Worm (Caenorhabditis elegans) whole organism, L2 larva: ENCODE results near the gene srsx-33.

ENCODE experiments used
- C34F6.9 ChIP-seq: fragments of 150-350 bp; optimal IDR thresholded peaks from 2 replicates; lab custom pipeline; 2014; ENCODE audit warnings: missing biosample characterization, missing genetic modification characterization
- F13H6.1 ChIP-seq: sonication (generic microtip); optimal IDR thresholded peaks from 2 replicates; lab custom pipeline; 2016; ENCODE audit warnings: missing genetic modification characterization, missing compliant biosample characterization
- Y55F3AM.14 ChIP-seq: fragments of 200-800 bp; sonication (Bioruptor generic); optimal IDR thresholded peaks from 2 replicates; lab custom pipeline; 2018; ENCODE audit warnings: mild to moderate bottlenecking, missing genetic modification characterization, missing compliant biosample characterization
- ZK546.5 ChIP-seq: sonication (generic microtip); optimal IDR thresholded peaks from 2 replicates; lab custom pipeline; 2017; ENCODE audit warnings: missing biosample characterization, missing genetic modification characterization
- alr-1 ChIP-seq: fragments of 150-350 bp; optimal IDR thresholded peaks from 2 replicates; lab custom pipeline; 2014; ENCODE audit warnings: missing biosample characterization, missing genetic modification characterization
- aly-2 ChIP-seq: fragments of 150-350 bp; optimal IDR thresholded peaks from 2 replicates; lab custom pipeline; 2014; ENCODE audit warnings: missing biosample characterization, missing genetic modification characterization
- ama-1 ChIP-seq: fragments of 150-350 bp; optimal IDR thresholded peaks from 2 replicates; lab custom pipeline; 2018; ENCODE audit warnings: inconsistent platforms
- blmp-1 ChIP-seq: sonication (generic microtip); optimal IDR thresholded peaks from 2 replicates; lab custom pipeline; 2017; ENCODE audit warnings: missing genetic modification characterization, mild to moderate bottlenecking, missing compliant biosample characterization, antibody characterized with exemption, moderate library complexity; ENCODE audit not compliant: insufficient read depth
- ceh-16 ChIP-seq: fragments of 150-350 bp; optimal IDR thresholded peaks from 2 replicates; lab custom pipeline; 2014; ENCODE audit warnings: missing biosample characterization, missing genetic modification characterization
- ceh-82 ChIP-seq: fragments of 150-350 bp; optimal IDR thresholded peaks from 2 replicates; lab custom pipeline; 2014; ENCODE audit warnings: missing biosample characterization, missing genetic modification characterization
- crh-2 ChIP-seq: sonication (generic microtip); optimal IDR thresholded peaks from 2 replicates; lab custom pipeline; 2017; ENCODE audit warnings: missing biosample characterization, missing genetic modification characterization
- dmd-4 ChIP-seq: sonication (generic microtip); optimal IDR thresholded peaks from 2 replicates; lab custom pipeline; 2017; ENCODE audit warnings: missing biosample characterization, missing genetic modification characterization
- egl-27 ChIP-seq: sonication (generic microtip); optimal IDR thresholded peaks from 3 replicates; lab custom pipeline; 2017; ENCODE audit warnings: missing biosample characterization, missing genetic modification reagents, missing genetic modification characterization
- elt-1 ChIP-seq: fragments of 150-350 bp; optimal IDR thresholded peaks from 2 replicates; lab custom pipeline; 2014; ENCODE audit warnings: missing biosample characterization, missing genetic modification characterization
- elt-3 ChIP-seq: sonication (generic microtip); optimal IDR thresholded peaks from 2 replicates; lab custom pipeline; 2017; ENCODE audit warnings: missing biosample characterization, missing genetic modification characterization
- fos-1 ChIP-seq: fragments of 150-350 bp; optimal IDR thresholded peaks from 2 replicates; lab custom pipeline; 2014; ENCODE audit warnings: missing biosample characterization, missing genetic modification characterization
- gmeb-1 ChIP-seq: fragments of 150-350 bp; optimal IDR thresholded peaks from 2 replicates; lab custom pipeline; 2014; ENCODE audit warnings: missing biosample characterization, missing genetic modification characterization
- lin-11 ChIP-seq: fragments of 150-350 bp; sonication (generic microtip); optimal IDR thresholded peaks from 2 replicates; lab custom pipeline; 2014; ENCODE audit warnings: missing biosample characterization, missing genetic modification characterization, inconsistent platforms, mixed read lengths
- lin-13 ChIP-seq: fragments of 150-350 bp; optimal IDR thresholded peaks from 2 replicates; lab custom pipeline; 2014; ENCODE audit warnings: missing biosample characterization, missing genetic modification reagents, missing genetic modification characterization
- lsy-2 ChIP-seq, 2 experiments: fragments of 150-350 bp in 1 of 2; sonication (generic microtip) in 1 of 2; optimal IDR thresholded peaks; 2 replicates each; lab custom pipeline; 2014 to 2017; ENCODE audit warnings: missing biosample characterization in 2 of 2, missing genetic modification characterization in 2 of 2
- mbf-1 ChIP-seq: sonication (generic microtip); optimal IDR thresholded peaks from 2 replicates; lab custom pipeline; 2017; ENCODE audit warnings: missing biosample characterization, missing genetic modification characterization
- nhr-11 ChIP-seq: fragments of 150-350 bp; optimal IDR thresholded peaks from 2 replicates; lab custom pipeline; 2014; ENCODE audit warnings: missing biosample characterization, missing genetic modification characterization
- nhr-12 ChIP-seq: fragments of 150-350 bp; optimal IDR thresholded peaks from 2 replicates; lab custom pipeline; 2014; ENCODE audit warnings: missing biosample characterization, missing genetic modification characterization
- nhr-129 ChIP-seq: fragments of 150-350 bp; optimal IDR thresholded peaks from 2 replicates; lab custom pipeline; 2014; ENCODE audit warnings: missing biosample characterization, missing genetic modification characterization
- nhr-21 ChIP-seq: fragments of 150-350 bp; optimal IDR thresholded peaks from 2 replicates; lab custom pipeline; 2014; ENCODE audit warnings: missing biosample characterization, missing genetic modification characterization
- nhr-23 ChIP-seq: fragments of 150-350 bp; optimal IDR thresholded peaks from 2 replicates; lab custom pipeline; 2014; ENCODE audit warnings: missing biosample characterization, missing genetic modification reagents, missing genetic modification characterization
- nhr-237 ChIP-seq: fragments of 150-350 bp; optimal IDR thresholded peaks from 2 replicates; lab custom pipeline; 2014; ENCODE audit warnings: missing biosample characterization, missing genetic modification characterization
- nhr-25 ChIP-seq: fragments of 150-350 bp; sonication (generic microtip); optimal IDR thresholded peaks from 3 replicates; lab custom pipeline; 2014; ENCODE audit warnings: missing biosample characterization, missing genetic modification characterization
- nhr-6 ChIP-seq: fragments of 150-350 bp; optimal IDR thresholded peaks from 2 replicates; lab custom pipeline; 2014; ENCODE audit warnings: missing biosample characterization, missing genetic modification characterization
- nhr-77 ChIP-seq: fragments of 150-350 bp; optimal IDR thresholded peaks from 2 replicates; lab custom pipeline; 2014; ENCODE audit warnings: missing biosample characterization, missing genetic modification characterization
- peb-1 ChIP-seq: fragments of 150-350 bp; optimal IDR thresholded peaks from 2 replicates; lab custom pipeline; 2014; ENCODE audit warnings: missing biosample characterization, missing genetic modification characterization
- sem-4 ChIP-seq: fragments of 150-350 bp; optimal IDR thresholded peaks from 2 replicates; lab custom pipeline; 2014; ENCODE audit warnings: missing biosample characterization, missing genetic modification reagents, missing genetic modification characterization
- skn-1 ChIP-seq: sonication (generic microtip); optimal IDR thresholded peaks from 2 replicates; lab custom pipeline; 2017; ENCODE audit warnings: missing biosample characterization, missing genetic modification characterization
- sma-3 ChIP-seq: sonication (generic microtip); optimal IDR thresholded peaks from 2 replicates; lab custom pipeline; 2016; ENCODE audit warnings: missing genetic modification reagents, missing genetic modification characterization, missing compliant biosample characterization
- sma-9 ChIP-seq, 2 experiments: fragments of 150-350 bp in 1 of 2; sonication (generic microtip) in 1 of 2; optimal IDR thresholded peaks; 2 replicates each; lab custom pipeline; 2014 to 2016; ENCODE audit warnings: missing genetic modification characterization in 2 of 2, mild to moderate bottlenecking in 1 of 2, missing biosample characterization in 1 of 2, missing compliant biosample characterization in 1 of 2, missing genetic modification reagents in 1 of 2, moderate library complexity in 1 of 2
- snpc-4 ChIP-seq: fragments of 150-350 bp; optimal IDR thresholded peaks from 2 replicates; lab custom pipeline; 2014; ENCODE audit warnings: missing biosample characterization, missing genetic modification characterization
- unc-39 ChIP-seq: fragments of 150-350 bp; optimal IDR thresholded peaks from 2 replicates; lab custom pipeline; 2014; ENCODE audit warnings: missing biosample characterization, missing genetic modification characterization
- unc-55 ChIP-seq: fragments of 150-350 bp; sonication (generic microtip); optimal IDR thresholded peaks from 3 replicates; lab custom pipeline; 2014; ENCODE audit warnings: missing biosample characterization, missing genetic modification reagents, missing genetic modification characterization
- unc-62 ChIP-seq: fragments of 150-350 bp; optimal IDR thresholded peaks from 2 replicates; lab custom pipeline; 2014; ENCODE audit warnings: missing biosample characterization, missing genetic modification reagents, missing genetic modification characterization
- zag-1 ChIP-seq: fragments of 150-350 bp; optimal IDR thresholded peaks from 2 replicates; lab custom pipeline; 2014; ENCODE audit warnings: missing biosample characterization, missing genetic modification characterization
- ztf-1 ChIP-seq: fragments of 200-800 bp; sonication (Bioruptor generic); conservative IDR thresholded peaks from 2 replicates; pipeline ENCODE4 v1.3.6; 2022; ENCODE audit warnings: missing genetic modification characterization, missing compliant biosample characterization
- ztf-11 ChIP-seq: sonication (generic microtip); optimal IDR thresholded peaks from 2 replicates; lab custom pipeline; 2017; ENCODE audit warnings: missing biosample characterization, missing genetic modification characterization
- ztf-4 ChIP-seq: fragments of 150-350 bp; optimal IDR thresholded peaks from 2 replicates; lab custom pipeline; 2014; ENCODE audit warnings: missing biosample characterization, missing genetic modification characterization

Gene srsx-33

DNA sequence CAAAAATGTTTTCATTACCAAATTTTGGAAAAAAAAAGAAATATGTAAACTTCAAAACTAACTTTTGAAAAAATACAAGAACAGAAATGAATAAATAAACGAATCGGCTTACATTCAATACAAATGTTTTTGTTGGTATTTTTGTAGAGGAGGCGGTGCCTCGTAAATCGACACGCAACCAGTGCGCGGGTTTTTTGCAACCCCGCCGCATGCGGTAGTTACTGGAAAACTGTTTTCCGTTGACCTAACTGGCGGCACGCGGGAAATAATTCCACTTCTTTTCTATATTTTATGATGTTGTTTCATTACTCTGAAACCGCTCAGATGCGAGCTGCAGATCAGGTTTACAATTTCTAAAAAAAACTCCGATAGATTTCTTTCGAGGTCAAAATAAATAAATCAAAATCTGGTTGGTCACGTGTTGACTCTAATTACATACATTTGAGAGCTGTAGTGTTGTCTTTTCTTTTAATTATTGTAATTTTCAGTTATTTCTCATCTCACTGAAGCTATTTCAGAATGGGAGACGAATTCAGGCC is 13.1 kb downstream of the srsx-33 start, which contains the start of the genes dvc-1 and ima-1 (continued):
- peak; percentile 59 for TF ChIP-seq F13H6.1 (tag; lab: Kevin White, UChicago)
- TF ChIP-seq nhr-6 (tag; lab: Kevin White, UChicago), result no peak
- no peak for TF ChIP-seq unc-39
- no peak for TF ChIP-seq blmp-1
- TF ChIP-seq unc-62 (GFP tag; lab: Kevin White, UChicago), result no peak
- no peak for TF ChIP-seq zag-1 (tag; lab: Kevin White, UChicago)
- TF ChIP-seq peb-1, result no peak
- TF ChIP-seq aly-2, result no peak
- no peak for TF ChIP-seq nhr-237 (tag; lab: Kevin White, UChicago)

DNA sequence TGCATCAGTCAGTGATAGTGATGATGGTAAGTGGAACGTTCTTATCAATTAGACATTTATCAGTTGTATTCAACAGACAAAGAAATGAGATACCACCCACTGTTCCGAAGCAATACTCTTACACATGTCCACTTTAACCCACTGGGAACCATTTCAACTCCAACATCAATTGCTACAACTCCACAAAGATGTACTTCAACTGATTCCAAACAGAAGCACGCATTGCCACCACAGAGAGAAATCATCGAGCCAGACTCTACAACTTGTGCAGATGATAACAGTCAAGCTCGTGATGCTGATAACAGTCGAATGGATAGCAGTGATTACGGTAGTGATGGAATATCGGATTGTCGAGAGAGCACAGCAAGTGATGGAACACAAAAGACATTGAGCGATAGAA is 16.5 kb downstream of the srsx-33 start:
- TF ChIP-seq fos-1 (tag; lab: Kevin White, UChicago) (peak; percentile 64), lsy-2 (tag; optimal IDR thresholded peaks at IDR 0.05; lab: Kevin White, UChicago) (peak in 1 of 2 experiments; percentile 7), elt-3 (no peak)

- no peak for TF ChIP-seq nhr-21 (tag; lab: Kevin White, UChicago)
- TF ChIP-seq crh-2 (tag; lab: Kevin White, UChicago), result no peak
- no peak for TF ChIP-seq lin-11 (tag; lab: Kevin White, UChicago)
- no peak for TF ChIP-seq nhr-129
- TF ChIP-seq F13H6.1 (tag; lab: Kevin White, UChicago), result no peak
- TF ChIP-seq ztf-11 (tag; lab: Kevin White, UChicago), result no peak
- TF ChIP-seq elt-3, result no peak
- no peak for TF ChIP-seq blmp-1
- no peak for TF ChIP-seq nhr-6 (tag; lab: Kevin White, UChicago)
- TF ChIP-seq ceh-16 (tag; lab: Kevin White, UChicago), result no peak
- TF ChIP-seq nhr-25, result no peak
- no peak for TF ChIP-seq unc-62 (GFP tag; lab: Kevin White, UChicago)
- no peak for TF ChIP-seq ztf-1 (GFP tag; lab: Robert Waterston, UW)
- no peak for TF ChIP-seq Y55F3AM.14 (GFP tag; lab: Kevin White, UChicago)
- no peak for TF ChIP-seq lin-13 (GFP tag; lab: Kevin White, UChicago)
- no peak for TF ChIP-seq dmd-4
- no peak for TF ChIP-seq unc-39
- TF ChIP-seq ama-1, result no peak
Measured at ce11 chrV:11234350-11234749, 18.0 kb downstream of the srsx-33 start, which contains the start of gene T19B10.5. Gene T19B10.5 (plus strand): TSS chrV:11234650.

ce11 chrV:11231177-11231576 is 21.2 kb downstream of the srsx-33 start:
- peak; percentile 53 for TF ChIP-seq blmp-1
- TF ChIP-seq unc-39, result no peak

- TF ChIP-seq C34F6.9 (tag; lab: Kevin White, UChicago), result peak; percentile 92
- peak; percentile 78 for TF ChIP-seq gmeb-1 (tag; lab: Kevin White, UChicago)
- TF ChIP-seq peb-1, result no peak
- no peak for TF ChIP-seq nhr-11
- peak; percentile 29 for TF ChIP-seq Y55F3AM.14 (GFP tag; lab: Kevin White, UChicago)
- peak; percentile 87 for TF ChIP-seq sma-9 (GFP tag; optimal IDR thresholded peaks at IDR 0.05; lab: Kevin White, UChicago)
- no peak for TF ChIP-seq sma-9 (tag; optimal IDR thresholded peaks at IDR 0.05; lab: Kevin White, UChicago)
- TF ChIP-seq nhr-25, result peak; percentile 82
- TF ChIP-seq fos-1 (tag; lab: Kevin White, UChicago), result peak; percentile 55
- no peak for TF ChIP-seq nhr-23 (tag; lab: Kevin White, UChicago)
- peak; percentile 9 for TF ChIP-seq nhr-12 (tag; lab: Kevin White, UChicago)
- no peak for TF ChIP-seq mbf-1 (tag; lab: Kevin White, UChicago)
- TF ChIP-seq lin-13 (GFP tag; lab: Kevin White, UChicago), result peak; percentile 83
- TF ChIP-seq ZK546.5 (tag; lab: Kevin White, UChicago), result no peak
- TF ChIP-seq nhr-6 (tag; lab: Kevin White, UChicago), result peak; percentile 40
- TF ChIP-seq ceh-82 (tag; lab: Kevin White, UChicago), result peak; percentile 78
- no peak for TF ChIP-seq skn-1 (tag; lab: Kevin White, UChicago)
- peak; percentile 91 for TF ChIP-seq lin-11 (tag; lab: Kevin White, UChicago)
- peak; percentile 91 for TF ChIP-seq unc-55 (GFP tag; lab: Kevin White, UChicago)
- TF ChIP-seq snpc-4, result peak; percentile 71
- peak; percentile 83 for TF ChIP-seq sem-4 (tag; lab: Kevin White, UChicago)
- TF ChIP-seq alr-1 (tag; lab: Kevin White, UChicago), result no peak
- TF ChIP-seq unc-39, result no peak
- TF ChIP-seq egl-27 (tag; lab: Kevin White, UChicago), result peak; percentile 45
- no peak for TF ChIP-seq ztf-11 (tag; lab: Kevin White, UChicago)
- TF ChIP-seq elt-1, result no peak
- peak; percentile 59 for TF ChIP-seq ztf-4 (tag; lab: Kevin White, UChicago)
- peak; percentile 89 for TF ChIP-seq crh-2 (tag; lab: Kevin White, UChicago)
- TF ChIP-seq sma-3 (GFP tag; lab: Kevin White, UChicago), result peak; percentile 86
- TF ChIP-seq ztf-1 (GFP tag; lab: Robert Waterston, UW), result no peak
- peak; percentile 84 for TF ChIP-seq F13H6.1 (tag; lab: Kevin White, UChicago)
- TF ChIP-seq nhr-77 (tag; lab: Kevin White, UChicago), result no peak
- TF ChIP-seq dmd-4, result no peak
- TF ChIP-seq zag-1 (tag; lab: Kevin White, UChicago), result peak; percentile 57
- no peak for TF ChIP-seq elt-3
Measured at ce11 chrV:11228653-11229173, 23.6 kb downstream of the srsx-33 start, which contains the start of gene pqn-70. Gene pqn-70 (minus strand): TSS chrV:11228703.
